Worm (Caenorhabditis elegans) whole organism, young adult: ENCODE data around the gene C27B7.2.

Source experiments
- Y53G8AR.9 ChIP-seq: fragments of 200-800 bp; sonication (Bioruptor generic); conservative IDR thresholded peaks from 2 replicates; pipeline ENCODE4 v1.3.6; 2022; ENCODE audit warnings: missing genetic modification reagents, missing genetic modification characterization, missing compliant biosample characterization
- aptf-3 ChIP-seq: fragments of 200-800 bp; sonication (Bioruptor generic); IDR thresholded peaks from 2 replicates; pipeline ENCODE4 v1.3.6; 2022; ENCODE audit warnings: missing genetic modification characterization, missing compliant biosample characterization
- athp-1 ChIP-seq: sonication (generic microtip); optimal IDR thresholded peaks from 2 replicates; lab custom pipeline; 2017; ENCODE audit warnings: mild to moderate bottlenecking, missing genetic modification characterization, missing compliant biosample characterization
- ekl-4 ChIP-seq: fragments of 200-800 bp; sonication (Bioruptor generic); IDR thresholded peaks from 2 replicates; pipeline ENCODE4 v1.3.6; 2022; ENCODE audit warnings: missing genetic modification reagents, missing genetic modification characterization, missing compliant biosample characterization
- hlh-26 ChIP-seq: fragments of 200-800 bp; sonication (Bioruptor generic); conservative IDR thresholded peaks from 2 replicates; pipeline ENCODE4 v1.3.6; 2022; ENCODE audit warnings: missing genetic modification reagents, missing genetic modification characterization, missing compliant biosample characterization
- hmg-1.2 ChIP-seq: fragments of 200-800 bp; sonication (Bioruptor generic); IDR thresholded peaks from 2 replicates; pipeline ENCODE4 v1.3.6; 2022; ENCODE audit warnings: missing genetic modification reagents, missing genetic modification characterization, missing compliant biosample characterization
- pbrm-1 ChIP-seq: fragments of 200-800 bp; sonication (Bioruptor generic); IDR thresholded peaks from 2 replicates; pipeline ENCODE4 v1.3.6; 2022; ENCODE audit warnings: missing genetic modification reagents, missing genetic modification characterization, missing compliant biosample characterization
- rcor-1 ChIP-seq: fragments of 200-800 bp; sonication (Bioruptor generic); IDR thresholded peaks from 2 replicates; pipeline ENCODE4 v1.3.6; 2022; ENCODE audit warnings: missing genetic modification reagents, missing genetic modification characterization, missing compliant biosample characterization
- snpc-4 ChIP-seq, 5 experiments: fragments of 150-350 bp in 1 of 5; sonication (generic microtip) in 4 of 5; optimal IDR thresholded peaks; 2 replicates each; lab custom pipeline; 2014 to 2018; ENCODE audit warnings: missing genetic modification characterization in 5 of 5, missing biosample characterization in 3 of 5, antibody characterized with exemption in 2 of 5, mild to moderate bottlenecking in 2 of 5, missing compliant biosample characterization in 2 of 5, missing genotype in 2 of 5, moderate library complexity in 2 of 5, missing genetic modification reagents in 1 of 5

- TF ChIP-seq Y53G8AR.9 (GFP tag; lab: Robert Waterston, UW) (no peak), snpc-4 (GFP tag; optimal IDR thresholded peaks at IDR 0.05; lab: Kevin White, UChicago) (no peak), snpc-4 (tag; optimal IDR thresholded peaks at IDR 0.05; lab: Kevin White, UChicago) (no peak), pbrm-1 (GFP tag; lab: Robert Waterston, UW) (no peak), aptf-3 (no peak), rcor-1 (GFP tag; lab: Robert Waterston, UW) (no peak), hlh-26 (no peak), ekl-4 (GFP tag; lab: Robert Waterston, UW) (peak; percentile 31; the same call in 1 of the 2 replicates), athp-1 (no peak), hmg-1.2 (GFP tag; lab: Robert Waterston, UW) (no peak)
Observed at ce11 chrIV:8850807-8851206, 41.9 kb upstream of the C27B7.2 start.
